Worm (Caenorhabditis elegans): ENCODE results near the gene C35A11.4.
A peak's percentile ranks its signal among the peaks of the same experiment; 100 is the strongest.

The C35A11.4 gene

DNA sequence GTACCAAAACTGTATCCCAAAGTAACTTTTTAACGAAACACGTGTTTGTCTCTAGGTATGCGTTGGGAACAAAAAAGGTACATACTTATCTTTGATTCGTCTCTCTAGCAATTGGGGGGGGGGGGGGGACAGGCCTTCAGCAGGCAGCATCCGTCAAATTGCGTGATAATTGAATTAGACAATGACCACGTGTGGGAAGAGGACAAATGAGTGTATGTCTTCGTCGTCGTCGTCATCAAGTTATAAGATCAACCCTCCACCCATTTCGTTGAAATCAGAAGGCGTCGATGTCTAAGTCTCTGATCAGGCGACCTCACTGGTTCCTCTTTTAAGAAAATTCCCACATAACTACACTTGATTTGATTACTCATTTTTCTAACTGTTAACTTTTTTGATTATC is 17.7 kb upstream of the C35A11.4 start, which contains the start of gene F08F3.4:
TSS of gene F08F3.4 (plus strand) at position 277 of the 400 bp plus-strand sequence.
- peak; percentile 28; the same call in 1 of the 2 replicates for TF ChIP-seq tra-1 (GFP tag; IDR thresholded peaks at IDR 0.05)
- TF ChIP-seq arid-1 (GFP tag; conservative IDR thresholded peaks at IDR 0.05) = no peak
- TF ChIP-seq lin-38 (GFP tag; IDR thresholded peaks at IDR 0.05) = no peak
- TF ChIP-seq lin-1 (GFP tag; IDR thresholded peaks at IDR 0.05) = 0 out of 2 replicates have a peak, but pooled peaks have one; percentile 26
- peak; percentile 80 for TF ChIP-seq hlh-11 (tag; optimal IDR thresholded peaks at IDR 0.05)
- TF ChIP-seq nhr-28 (tag; optimal IDR thresholded peaks at IDR 0.05) = peak; percentile 30
- peak in 1 of 2 experiments; percentile 43 for TF ChIP-seq mdl-1 (tag; optimal IDR thresholded peaks at IDR 0.05)
- TF ChIP-seq lir-3 (tag; optimal IDR thresholded peaks at IDR 0.05) = no peak
- TF ChIP-seq zag-1 (tag; optimal IDR thresholded peaks at IDR 0.05) = no peak
- peak; percentile 55 for TF ChIP-seq gei-8 (GFP tag; optimal IDR thresholded peaks at IDR 0.05)
- TF ChIP-seq ceh-20 (GFP tag; IDR thresholded peaks at IDR 0.05) = 0 out of 2 replicates have a peak, but pooled peaks have one; percentile 38
- 0 out of 2 replicates have a peak, but pooled peaks have one; percentile 26 for TF ChIP-seq ctbp-1 (GFP tag; IDR thresholded peaks at IDR 0.05)
- TF ChIP-seq mdt-29 (GFP tag; IDR thresholded peaks at IDR 0.05) = no peak
- peak; percentile 80 for TF ChIP-seq nhr-48 (tag; optimal IDR thresholded peaks at IDR 0.05)
- TF ChIP-seq nhr-42 (GFP tag; IDR thresholded peaks at IDR 0.05) = no peak
- TF ChIP-seq dmd-6 (GFP tag; IDR thresholded peaks at IDR 0.05) = peak; percentile 67
- peak; percentile 96 for TF ChIP-seq mxl-3 (GFP tag; optimal IDR thresholded peaks at IDR 0.05)
- no peak for TF ChIP-seq ZK546.5 (tag; optimal IDR thresholded peaks at IDR 0.05)
- no peak for TF ChIP-seq hmg-1.1 (GFP tag; IDR thresholded peaks at IDR 0.05)

DNA sequence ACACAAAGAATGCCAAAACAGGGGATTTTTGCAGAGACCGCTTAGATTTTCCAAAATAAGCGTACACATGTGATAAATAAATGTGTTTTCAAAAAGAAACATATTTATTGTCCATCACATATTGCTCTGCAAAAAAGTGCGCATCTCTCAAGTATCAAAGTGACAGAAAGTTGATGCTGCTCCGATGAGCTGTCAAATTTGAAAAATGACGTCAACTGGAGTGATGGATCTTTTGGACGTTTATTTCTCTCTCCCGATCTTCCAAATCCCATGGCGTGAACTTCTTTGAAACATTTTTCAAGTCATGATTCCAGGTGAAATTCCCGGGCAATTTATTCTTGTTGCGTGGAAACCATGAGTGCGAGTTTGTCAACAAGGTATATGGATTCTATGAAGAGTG is 16.0 kb upstream of the C35A11.4 start:
- peak in 1 of 2 experiments; percentile 99 for TF ChIP-seq unc-62 (GFP tag; optimal IDR thresholded peaks at IDR 0.05 in 1 of 2)
- TF ChIP-seq unc-62 (tag; optimal IDR thresholded peaks at IDR 0.05) = no peak
- TF ChIP-seq F37D6.2 (tag; optimal IDR thresholded peaks at IDR 0.05) = no peak
- TF ChIP-seq ceh-20 (GFP tag; IDR thresholded peaks at IDR 0.05) = peak; percentile 64; the same call in 1 of the 2 replicates

DNA sequence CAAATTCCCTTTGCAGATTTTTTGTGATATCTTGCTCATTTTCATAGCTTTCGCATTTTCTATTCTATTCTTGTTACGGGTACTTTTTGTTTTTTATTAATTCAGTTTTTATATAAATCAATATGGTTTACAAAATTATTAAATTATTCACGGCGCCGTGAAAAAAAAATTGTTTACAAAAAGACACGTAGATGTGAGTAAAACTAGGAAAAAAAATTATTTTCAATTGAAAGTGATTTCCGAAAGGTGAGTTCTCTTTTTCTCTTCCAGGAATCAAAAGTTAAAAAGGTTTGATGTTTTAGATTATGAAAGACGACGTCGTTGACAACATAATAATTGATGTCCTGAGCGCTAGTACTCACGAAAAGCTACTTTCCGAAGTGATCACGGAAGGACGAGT is 15.3 kb upstream of the C35A11.4 start, which contains the start of gene C25A6.1:
TSS of gene C25A6.1 (plus strand) at position 301 of the 400 bp plus-strand sequence.
- TF ChIP-seq ama-1 (optimal IDR thresholded peaks at IDR 0.05) = no peak
- no peak for TF ChIP-seq tag-97 (GFP tag; IDR thresholded peaks at IDR 0.05)

DNA sequence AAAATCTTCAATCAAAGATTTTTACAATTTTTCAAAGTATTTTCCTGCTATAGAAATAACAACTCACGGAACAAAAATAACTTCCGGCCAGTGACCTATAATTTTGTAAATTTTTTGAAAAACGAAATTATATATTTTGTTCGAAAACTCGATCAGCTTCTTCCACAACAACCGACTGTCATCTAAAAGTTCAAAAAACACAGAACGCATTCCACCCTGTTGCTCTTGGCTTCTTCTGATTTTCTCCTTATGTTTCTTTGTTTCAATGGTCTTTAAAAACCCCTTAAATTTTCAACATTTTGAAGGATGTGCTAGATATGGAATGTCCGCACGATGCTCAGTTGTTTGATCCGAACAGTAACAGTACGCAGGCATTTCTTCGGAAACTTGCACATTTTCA is 12.1 kb upstream of the C35A11.4 start, which contains the start of gene dmsr-7:
TSS of gene dmsr-7 (plus strand) at position 301 of the 400 bp plus-strand sequence.
- TF ChIP-seq aha-1 (tag) = no peak
- no peak for TF ChIP-seq nhr-76 (tag; optimal IDR thresholded peaks at IDR 0.05)
- TF ChIP-seq lsy-2 (tag; optimal IDR thresholded peaks at IDR 0.05) = no peak
- TF ChIP-seq lin-38 (GFP tag; IDR thresholded peaks at IDR 0.05) = no peak
- no peak for TF ChIP-seq hlh-30 (tag; optimal IDR thresholded peaks at IDR 0.05; ENCODE audit: insufficient read depth)
- no peak for TF ChIP-seq nhr-111 (GFP tag; optimal IDR thresholded peaks at IDR 0.05)
- TF ChIP-seq nhr-237 (tag; optimal IDR thresholded peaks at IDR 0.05) = no peak
- no peak for TF ChIP-seq dpl-1 (GFP tag; optimal IDR thresholded peaks at IDR 0.05)
- TF ChIP-seq lin-39 (tag; optimal IDR thresholded peaks at IDR 0.05) = no peak
- no peak for TF ChIP-seq dmd-6 (GFP tag; IDR thresholded peaks at IDR 0.05)
- TF ChIP-seq snpc-4 (tag; optimal IDR thresholded peaks at IDR 0.05) = no peak
- no peak for TF ChIP-seq arid-1 (GFP tag; conservative IDR thresholded peaks at IDR 0.05)
- TF ChIP-seq zip-11 (GFP tag; IDR thresholded peaks at IDR 0.05) = no peak
- no peak for TF ChIP-seq daf-16 (GFP tag; optimal IDR thresholded peaks at IDR 0.05)
- no peak for TF ChIP-seq daf-16 (tag; optimal IDR thresholded peaks at IDR 0.05)
- no peak for TF ChIP-seq duxl-1 (tag; optimal IDR thresholded peaks at IDR 0.05; ENCODE audit: poor library complexity)
- no peak for TF ChIP-seq T20F7.1 (GFP tag; optimal IDR thresholded peaks at IDR 0.05)

Data from whole organism, L4 larva.